Worm (Caenorhabditis elegans): ENCODE data around the gene T28C12.15.

DNA sequence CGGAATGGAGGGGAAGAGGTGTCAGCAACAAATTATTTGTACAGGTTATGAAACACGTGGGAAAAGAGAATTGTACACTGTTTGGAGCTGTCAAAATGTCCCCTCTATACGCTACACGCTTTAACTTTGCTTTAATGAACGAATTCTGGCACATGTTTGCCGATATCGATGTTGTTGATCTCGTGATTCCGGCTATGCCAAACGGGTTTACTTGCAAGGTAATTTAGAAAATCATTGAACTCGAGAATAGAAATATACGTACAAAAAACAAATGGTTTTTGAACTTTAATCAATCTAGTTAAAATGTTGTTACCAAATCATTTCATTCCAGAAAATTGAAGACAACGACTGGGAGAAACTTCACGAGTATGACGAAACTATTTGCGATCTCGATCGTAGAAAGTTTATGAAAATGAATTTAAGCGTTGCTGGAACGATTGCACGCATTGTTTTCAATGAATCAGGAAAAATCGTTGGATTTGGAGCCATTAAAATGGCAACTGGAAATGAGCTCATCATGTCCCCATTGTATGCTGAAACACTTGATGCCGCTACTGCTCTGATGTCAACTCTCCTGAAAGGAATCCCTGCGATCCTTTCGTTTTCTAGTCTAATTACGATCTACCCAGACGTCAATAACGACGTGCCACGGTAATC is 44.3 kb downstream of the T28C12.15 start:
- no peak for TF ChIP-seq dao-5 (tag; optimal IDR thresholded peaks at IDR 0.05)
- TF ChIP-seq W03F9.2 (tag; optimal IDR thresholded peaks at IDR 0.05), result no peak

Data from whole organism, L4/young adult.